Worm (Caenorhabditis elegans): ENCODE measurements around the gene F28G4.4.

DNA sequence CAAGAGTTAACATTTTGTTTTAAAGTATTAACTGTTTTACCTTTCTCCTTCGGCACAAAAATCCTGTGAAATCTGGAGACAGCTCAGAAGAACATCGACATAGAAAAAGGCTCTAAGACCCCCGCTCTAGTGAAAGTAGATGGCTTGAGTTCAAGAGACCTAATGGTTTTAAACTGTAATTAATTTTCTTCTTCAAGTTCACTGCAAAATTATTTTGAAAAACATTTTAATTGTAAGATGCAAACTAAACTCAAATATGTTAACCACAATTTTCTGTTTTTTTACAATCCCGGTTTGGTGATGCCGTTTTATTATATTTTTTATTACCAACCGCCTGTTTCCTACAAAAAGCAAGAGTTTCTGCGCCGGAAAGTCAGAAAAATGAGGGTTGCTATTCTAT is 52.1 kb downstream of the F28G4.4 start, which contains the start of gene clec-233:
- TF ChIP-seq fos-1 (tag; optimal IDR thresholded peaks at IDR 0.05), result no peak
- no peak for TF ChIP-seq unc-39 (tag; optimal IDR thresholded peaks at IDR 0.05)
- no peak for TF ChIP-seq egl-27 (tag; optimal IDR thresholded peaks at IDR 0.05)
- TF ChIP-seq lin-39 (tag; optimal IDR thresholded peaks at IDR 0.05), result no peak
- no peak for TF ChIP-seq nhr-237 (tag; optimal IDR thresholded peaks at IDR 0.05)
- no peak for TF ChIP-seq unc-62 (GFP tag; optimal IDR thresholded peaks at IDR 0.05)
- no peak for TF ChIP-seq elt-3 (tag; optimal IDR thresholded peaks at IDR 0.05)
- TF ChIP-seq nfya-1 (tag; optimal IDR thresholded peaks at IDR 0.05; ENCODE audit: insufficient read depth), result no peak
